Worm (Caenorhabditis elegans) whole organism, late embryonic: ENCODE measurements around the gene acs-10.

Experiments used
- F13H6.1 ChIP-seq: sonication (generic microtip); optimal IDR thresholded peaks from 2 replicates; lab custom pipeline; 2016; ENCODE audit warnings: missing genetic modification characterization, missing compliant biosample characterization
- K09A11.1 ChIP-seq: sonication (generic microtip); optimal IDR thresholded peaks from 2 replicates; lab custom pipeline; 2017; ENCODE audit warnings: antibody characterized with exemption, mild to moderate bottlenecking, missing genetic modification characterization, missing compliant biosample characterization; ENCODE audit not compliant: insufficient read depth
- ama-1 ChIP-seq: fragments of 150-350 bp; optimal IDR thresholded peaks from 2 replicates; lab custom pipeline; 2014
- fkh-10 ChIP-seq: fragments of 150-350 bp; optimal IDR thresholded peaks from 2 replicates; lab custom pipeline; 2014; ENCODE audit warnings: missing biosample characterization, missing genetic modification reagents, missing genetic modification characterization
- nfya-1 ChIP-seq: sonication (generic microtip); optimal IDR thresholded peaks from 2 replicates; lab custom pipeline; 2017; ENCODE audit warnings: missing genetic modification characterization, mild to moderate bottlenecking, missing compliant biosample characterization, antibody characterized with exemption, moderate library complexity
- pqm-1 ChIP-seq: sonication (generic microtip); optimal IDR thresholded peaks from 2 replicates; lab custom pipeline; 2016; ENCODE audit warnings: missing genetic modification characterization, missing compliant biosample characterization
- pros-1 ChIP-seq: fragments of 150-350 bp; optimal IDR thresholded peaks from 2 replicates; lab custom pipeline; 2014; ENCODE audit warnings: missing biosample characterization, missing genetic modification reagents, missing genetic modification characterization
- tbx-2 ChIP-seq: sonication (generic microtip); optimal IDR thresholded peaks from 2 replicates; lab custom pipeline; 2016; ENCODE audit warnings: missing genetic modification characterization, missing compliant biosample characterization
- tbx-7 ChIP-seq: sonication (generic microtip); optimal IDR thresholded peaks from 2 replicates; lab custom pipeline; 2016; ENCODE audit warnings: missing genotype, missing genetic modification characterization, missing compliant biosample characterization
- unc-55 ChIP-seq: sonication (generic microtip); optimal IDR thresholded peaks from 2 replicates; lab custom pipeline; 2017; ENCODE audit warnings: missing biosample characterization, missing genetic modification reagents, missing genetic modification characterization

ce11 chrV:14194514-14194913 lies 48.2 kb downstream of the acs-10 start:
- TF ChIP-seq K09A11.1 (tag; lab: Kevin White, UChicago) = no peak
- TF ChIP-seq fkh-10 (GFP tag; lab: Kevin White, UChicago) = no peak
- no peak for TF ChIP-seq tbx-7 (tag; lab: Kevin White, UChicago)
- TF ChIP-seq tbx-2 (tag; lab: Kevin White, UChicago) = no peak
- TF ChIP-seq F13H6.1 (tag; lab: Kevin White, UChicago) = no peak
- no peak for TF ChIP-seq nfya-1 (tag; lab: Kevin White, UChicago)
- no peak for TF ChIP-seq unc-55
- no peak for TF ChIP-seq pros-1 (tag; lab: Kevin White, UChicago)
- no peak for TF ChIP-seq ama-1 (lab: Kevin White, UChicago)
- no peak for TF ChIP-seq pqm-1 (tag; lab: Kevin White, UChicago)
